Worm (Caenorhabditis elegans): ENCODE data around the gene fbxa-36.
A peak's percentile ranks its signal among the peaks of the same experiment; 100 is the strongest.
"Not testable (repeated sequence)": the region's sequence is repeated elsewhere in the genome, so short reads cannot be mapped to it uniquely, and the experiment has no call there.

fbxa-36 gene

ce11 chrIII:1279197-1279596 is 13.8 kb downstream of the fbxa-36 start:
- TF ChIP-seq cog-1 (tag; optimal IDR thresholded peaks at IDR 0.05) (no peak), T22C8.4 (GFP tag; IDR thresholded peaks at IDR 0.05) (no peak), tab-1 (GFP tag; IDR thresholded peaks at IDR 0.05) (no peak), ztf-29 (GFP tag; IDR thresholded peaks at IDR 0.05) (no peak), ztf-23 (GFP tag; IDR thresholded peaks at IDR 0.05) (no peak), flt-1 (GFP tag; IDR thresholded peaks at IDR 0.05) (no peak), med-1 (GFP tag; optimal IDR thresholded peaks at IDR 0.05; ENCODE audit: insufficient read depth) (no peak), klf-2 (GFP tag; conservative IDR thresholded peaks at IDR 0.05) (no peak), ref-1 (GFP tag; conservative IDR thresholded peaks at IDR 0.05) (no peak)

ce11 chrIII:1275513-1275912 is 17.5 kb downstream of the fbxa-36 start, which contains the start of gene fbxa-30:
fbxa-30 (minus strand) TSS chrIII:1275613.
- TF ChIP-seq cog-1 (tag; optimal IDR thresholded peaks at IDR 0.05) (no peak), med-1 (GFP tag; optimal IDR thresholded peaks at IDR 0.05; ENCODE audit: insufficient read depth) (no peak)

- TF ChIP-seq ref-1 (GFP tag; conservative IDR thresholded peaks at IDR 0.05): no peak
- TF ChIP-seq tab-1 (GFP tag; IDR thresholded peaks at IDR 0.05): no peak
- no peak for TF ChIP-seq flt-1 (GFP tag; IDR thresholded peaks at IDR 0.05)
- no peak for TF ChIP-seq klf-2 (GFP tag; conservative IDR thresholded peaks at IDR 0.05)
- TF ChIP-seq ztf-29 (GFP tag; IDR thresholded peaks at IDR 0.05): no peak
- TF ChIP-seq T22C8.4 (GFP tag; IDR thresholded peaks at IDR 0.05): no peak
- TF ChIP-seq med-1 (GFP tag; optimal IDR thresholded peaks at IDR 0.05; ENCODE audit: insufficient read depth): no peak
- no peak for TF ChIP-seq cog-1 (tag; optimal IDR thresholded peaks at IDR 0.05)
- no peak for TF ChIP-seq ztf-23 (GFP tag; IDR thresholded peaks at IDR 0.05)
Observed at ce11 chrIII:1273655-1274328, 19.2 kb downstream of the fbxa-36 start, which contains the start of gene fbxa-29. fbxa-29 (minus strand) TSS chrIII:1273705.

- no peak for TF ChIP-seq flt-1 (GFP tag; IDR thresholded peaks at IDR 0.05)
- TF ChIP-seq klf-2 (GFP tag; conservative IDR thresholded peaks at IDR 0.05): no peak
- TF ChIP-seq ref-1 (GFP tag; conservative IDR thresholded peaks at IDR 0.05): no peak
- TF ChIP-seq cog-1 (tag; optimal IDR thresholded peaks at IDR 0.05): no peak
- TF ChIP-seq med-1 (GFP tag; optimal IDR thresholded peaks at IDR 0.05; ENCODE audit: insufficient read depth): no peak
- TF ChIP-seq ztf-29 (GFP tag; IDR thresholded peaks at IDR 0.05): no peak
Observed at ce11 chrIII:1271378-1271926, 21.6 kb downstream of the fbxa-36 start, which contains the start of gene fbxa-31. fbxa-31 (minus strand) TSS chrIII:1271428.

ce11 chrIII:1269156-1269555 is 23.9 kb downstream of the fbxa-36 start, which contains the start of gene fbxa-32:
fbxa-32 (minus strand) TSS chrIII:1269256.
- TF ChIP-seq T22C8.4 (GFP tag; IDR thresholded peaks at IDR 0.05): no peak
- no peak for TF ChIP-seq ztf-23 (GFP tag; IDR thresholded peaks at IDR 0.05)
- no peak for TF ChIP-seq ref-1 (GFP tag; conservative IDR thresholded peaks at IDR 0.05)
- TF ChIP-seq tab-1 (GFP tag; IDR thresholded peaks at IDR 0.05): no peak
- no peak for TF ChIP-seq med-1 (GFP tag; optimal IDR thresholded peaks at IDR 0.05; ENCODE audit: insufficient read depth)
- no peak for TF ChIP-seq cog-1 (tag; optimal IDR thresholded peaks at IDR 0.05)

ce11 chrIII:1266799-1267198 is 26.2 kb downstream of the fbxa-36 start, which contains the start of gene fbxa-151:
fbxa-151 (minus strand) TSS chrIII:1266899.
- TF ChIP-seq ztf-23 (GFP tag; IDR thresholded peaks at IDR 0.05); flt-1 (GFP tag; IDR thresholded peaks at IDR 0.05); cog-1 (tag; optimal IDR thresholded peaks at IDR 0.05): not testable (repeated sequence)

ce11 chrIII:1263692-1264091 is 29.3 kb downstream of the fbxa-36 start, which contains the start of gene srz-9:
srz-9 (plus strand) TSS chrIII:1263992.
- not testable (repeated sequence) for TF ChIP-seq klf-2 (GFP tag; conservative IDR thresholded peaks at IDR 0.05); ref-1 (GFP tag; conservative IDR thresholded peaks at IDR 0.05); T22C8.4 (GFP tag; IDR thresholded peaks at IDR 0.05)

- not testable (repeated sequence) for TF ChIP-seq med-1 (GFP tag; optimal IDR thresholded peaks at IDR 0.05; ENCODE audit: insufficient read depth); klf-2 (GFP tag; conservative IDR thresholded peaks at IDR 0.05); T22C8.4 (GFP tag; IDR thresholded peaks at IDR 0.05)
Observed at ce11 chrIII:1258358-1258757, 34.7 kb downstream of the fbxa-36 start, which contains the start of gene fbxa-78. fbxa-78 (minus strand) TSS chrIII:1258458.

- TF ChIP-seq flt-1 (GFP tag; IDR thresholded peaks at IDR 0.05); ztf-23 (GFP tag; IDR thresholded peaks at IDR 0.05); med-1 (GFP tag; optimal IDR thresholded peaks at IDR 0.05; ENCODE audit: insufficient read depth): not testable (repeated sequence)
Observed at ce11 chrIII:1256519-1256918, 36.5 kb downstream of the fbxa-36 start, which contains the start of gene fbxa-208. fbxa-208 (plus strand) TSS chrIII:1256819.

- TF ChIP-seq ztf-29 (GFP tag; IDR thresholded peaks at IDR 0.05) (0 out of 2 replicates have a peak, but pooled peaks have one; percentile 19), ztf-23 (GFP tag; IDR thresholded peaks at IDR 0.05) (peak; percentile 29; the same call in 1 of the 2 replicates)
Observed at ce11 chrIII:1252412-1253207, 40.4 kb downstream of the fbxa-36 start.

Measured in whole organism, midembryonic.